Worm (Caenorhabditis elegans): ENCODE results near the gene srh-75.

srh-75 gene

DNA sequence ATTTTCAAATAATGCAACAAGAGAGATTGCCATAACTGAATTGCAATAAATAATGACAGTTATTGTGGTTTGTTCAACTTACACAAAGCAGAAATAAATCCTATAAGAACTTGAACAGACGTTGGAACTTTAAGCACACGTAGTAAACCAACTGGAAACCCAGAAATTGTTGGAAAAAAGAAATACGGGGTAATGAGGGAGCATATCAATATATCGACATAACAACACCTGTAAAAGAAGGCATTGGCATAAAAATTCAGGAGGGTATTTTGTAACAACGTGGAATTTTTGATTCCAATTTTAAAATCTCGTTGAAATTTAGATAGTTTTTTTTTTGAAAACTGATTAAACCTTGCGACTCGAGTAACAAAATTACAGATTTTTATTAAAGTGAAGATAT lies 459 bp downstream of the srh-75 start:
- TF ChIP-seq dao-5 (tag; optimal IDR thresholded peaks at IDR 0.05) (no peak), W03F9.2 (tag; optimal IDR thresholded peaks at IDR 0.05) (no peak), him-1 (tag; optimal IDR thresholded peaks at IDR 0.05) (no peak)

DNA sequence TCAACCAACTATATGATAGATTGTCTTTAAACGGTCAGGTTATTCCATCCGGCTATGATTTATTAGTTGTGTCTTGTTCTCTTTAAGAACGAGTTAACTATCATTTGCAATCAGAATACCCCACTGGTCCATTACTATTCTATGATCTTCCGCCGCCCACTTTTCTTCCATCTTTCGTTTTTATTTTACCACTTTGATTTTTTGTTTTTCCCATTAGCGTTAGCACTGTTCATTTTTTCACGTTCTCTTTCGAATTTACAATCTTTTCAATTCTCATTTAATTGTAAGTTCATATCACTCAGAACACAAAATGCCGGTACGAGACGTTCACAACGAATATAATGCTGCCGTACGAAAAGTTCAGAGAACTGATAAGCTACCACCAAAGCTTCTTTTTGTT lies 3.1 kb downstream of the srh-75 start, which contains the start of gene T04C12.7:
TSS of gene T04C12.7 (plus strand) at position 301 of the 400 bp plus-strand sequence.
- TF ChIP-seq dao-5 (tag; optimal IDR thresholded peaks at IDR 0.05) (no peak), W03F9.2 (tag; optimal IDR thresholded peaks at IDR 0.05) (no peak), him-1 (tag; optimal IDR thresholded peaks at IDR 0.05) (no peak)

- TF ChIP-seq W03F9.2 (tag; optimal IDR thresholded peaks at IDR 0.05) (no peak), him-1 (tag; optimal IDR thresholded peaks at IDR 0.05) (no peak), dao-5 (tag; optimal IDR thresholded peaks at IDR 0.05) (no peak)
These were observed 5.0 kb downstream of the srh-75 start, which contains the start of gene T04C12.33 for ce11 chrV:11051921-11052320. TSS of gene T04C12.33 (plus strand) at chrV:11052221.

ce11 chrV:11048678-11049077 lies 8.3 kb downstream of the srh-75 start, which contains the start of gene srh-74:
TSS of gene srh-74 (minus strand) at chrV:11048778.
- no peak for TF ChIP-seq W03F9.2 (tag; optimal IDR thresholded peaks at IDR 0.05)
- no peak for TF ChIP-seq him-1 (tag; optimal IDR thresholded peaks at IDR 0.05)
- no peak for TF ChIP-seq dao-5 (tag; optimal IDR thresholded peaks at IDR 0.05)

- no peak for TF ChIP-seq W03F9.2 (tag; optimal IDR thresholded peaks at IDR 0.05)
- no peak for TF ChIP-seq dao-5 (tag; optimal IDR thresholded peaks at IDR 0.05)
- no peak for TF ChIP-seq him-1 (tag; optimal IDR thresholded peaks at IDR 0.05)
These were observed 10.2 kb downstream of the srh-75 start, which contains the start of gene dhs-18 for ce11 chrV:11046730-11047129. TSS of gene dhs-18 (minus strand) at chrV:11046833.

DNA sequence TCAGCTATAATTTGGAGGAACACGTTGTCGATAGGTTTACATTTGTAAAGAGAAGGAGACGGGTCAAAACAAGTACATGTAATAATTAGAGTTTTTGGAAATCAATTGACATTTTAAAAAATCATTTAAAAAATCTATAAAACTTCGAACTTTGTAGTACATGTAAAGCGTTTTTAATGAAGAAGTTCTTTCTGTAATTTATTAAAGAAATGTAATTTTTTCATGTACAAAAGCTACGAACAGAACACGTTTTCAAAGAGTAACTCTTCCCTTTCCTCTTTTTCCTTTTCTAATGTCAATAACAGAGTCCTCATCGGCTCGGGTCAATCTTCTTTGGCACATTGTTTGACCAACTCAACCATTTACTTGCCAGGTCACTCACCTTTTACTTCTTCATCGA lies 13.2 kb downstream of the srh-75 start, which contains the start of gene C45B11.6:
TSS of gene C45B11.6 (plus strand) at position 301 of the 400 bp plus-strand sequence.
- no peak for TF ChIP-seq dao-5 (tag; optimal IDR thresholded peaks at IDR 0.05)
- TF ChIP-seq him-1 (tag; optimal IDR thresholded peaks at IDR 0.05): no peak
- TF ChIP-seq W03F9.2 (tag; optimal IDR thresholded peaks at IDR 0.05): no peak

DNA sequence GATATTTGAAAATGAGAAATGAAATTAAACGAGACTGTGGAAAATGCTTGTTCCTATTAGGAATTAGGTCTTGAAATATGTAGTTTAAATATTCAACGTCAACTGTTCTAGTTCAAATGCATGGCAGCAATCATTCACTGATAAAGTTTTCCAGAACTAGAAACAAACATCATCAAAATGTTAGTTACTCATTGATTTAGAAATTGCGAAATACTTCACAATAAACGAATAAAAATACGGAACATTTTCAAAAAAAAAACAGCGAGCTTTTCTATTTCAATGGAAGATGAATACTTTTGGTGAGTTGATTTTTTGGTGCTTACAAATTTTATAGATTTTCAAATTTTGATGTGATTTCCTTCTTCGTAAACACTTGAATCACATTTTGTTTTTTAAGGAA lies 14.4 kb downstream of the srh-75 start, which contains the start of gene C45B11.2:
TSS of gene C45B11.2 (plus strand) at position 173 of the 400 bp plus-strand sequence.
- TF ChIP-seq W03F9.2 (tag; optimal IDR thresholded peaks at IDR 0.05) (no peak), dao-5 (tag; optimal IDR thresholded peaks at IDR 0.05) (no peak), him-1 (tag; optimal IDR thresholded peaks at IDR 0.05) (no peak)

DNA sequence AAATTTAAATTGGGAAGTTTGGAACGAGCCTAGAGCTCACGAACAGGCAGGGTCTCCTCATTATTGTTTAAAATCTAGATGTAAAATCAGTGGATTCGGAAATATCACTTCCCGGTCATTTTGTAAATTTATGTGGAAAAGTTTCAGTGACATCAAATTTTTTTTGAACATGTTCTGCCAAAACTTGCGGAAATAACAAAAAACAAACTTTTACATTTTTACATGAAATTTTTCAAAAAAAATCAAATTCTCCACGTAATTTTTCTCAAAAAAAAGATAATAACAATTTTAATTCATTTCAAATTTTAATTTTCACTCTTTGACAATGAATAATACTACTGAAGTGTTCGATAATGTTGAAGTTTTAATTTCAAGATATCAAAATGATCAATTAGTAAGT lies 15.4 kb downstream of the srh-75 start, which contains the start of gene C45B11.5:
TSS of gene C45B11.5 (plus strand) at position 301 of the 400 bp plus-strand sequence.
- no peak for TF ChIP-seq dao-5 (tag; optimal IDR thresholded peaks at IDR 0.05)
- TF ChIP-seq W03F9.2 (tag; optimal IDR thresholded peaks at IDR 0.05): no peak
- no peak for TF ChIP-seq him-1 (tag; optimal IDR thresholded peaks at IDR 0.05)

DNA sequence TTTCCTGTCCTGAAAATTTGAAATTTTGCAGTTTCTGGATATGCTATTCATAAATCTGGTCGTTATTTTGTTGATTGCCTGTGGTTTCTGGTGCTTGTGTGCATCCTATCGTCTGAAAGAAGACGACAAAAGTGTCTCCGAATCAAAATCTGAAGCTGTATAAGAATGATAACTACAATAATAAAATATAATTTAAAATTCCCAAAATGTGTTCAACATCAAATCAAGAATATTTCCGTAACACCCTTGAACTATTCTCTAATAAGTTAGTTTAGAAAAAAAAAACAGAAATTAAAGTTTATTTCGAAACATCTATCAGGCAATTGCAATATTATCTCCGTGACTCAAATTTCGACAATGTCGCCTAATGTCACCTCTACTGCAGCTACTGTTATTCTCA lies 16.5 kb downstream of the srh-75 start, which contains the start of gene C45B11.8:
TSS of gene C45B11.8 (plus strand) at position 301 of the 400 bp plus-strand sequence.
- TF ChIP-seq him-1 (tag; optimal IDR thresholded peaks at IDR 0.05) (no peak), dao-5 (tag; optimal IDR thresholded peaks at IDR 0.05) (no peak), W03F9.2 (tag; optimal IDR thresholded peaks at IDR 0.05) (no peak)

- no peak for TF ChIP-seq W03F9.2 (tag; optimal IDR thresholded peaks at IDR 0.05)
- no peak for TF ChIP-seq dao-5 (tag; optimal IDR thresholded peaks at IDR 0.05)
- no peak for TF ChIP-seq him-1 (tag; optimal IDR thresholded peaks at IDR 0.05)
These were observed 16.9 kb downstream of the srh-75 start, which contains the start of gene C45B11.9 for ce11 chrV:11040020-11040419. TSS of gene C45B11.9 (plus strand) at chrV:11040320.

- peak; percentile 52 for TF ChIP-seq W03F9.2 (tag; optimal IDR thresholded peaks at IDR 0.05)
- TF ChIP-seq dao-5 (tag; optimal IDR thresholded peaks at IDR 0.05): no peak
- peak; percentile 55 for TF ChIP-seq him-1 (tag; optimal IDR thresholded peaks at IDR 0.05)
These were observed 17.5 kb downstream of the srh-75 start, which contains the start of gene pak-2 for ce11 chrV:11039379-11039954. TSS of gene pak-2 (minus strand) at chrV:11039429.

DNA sequence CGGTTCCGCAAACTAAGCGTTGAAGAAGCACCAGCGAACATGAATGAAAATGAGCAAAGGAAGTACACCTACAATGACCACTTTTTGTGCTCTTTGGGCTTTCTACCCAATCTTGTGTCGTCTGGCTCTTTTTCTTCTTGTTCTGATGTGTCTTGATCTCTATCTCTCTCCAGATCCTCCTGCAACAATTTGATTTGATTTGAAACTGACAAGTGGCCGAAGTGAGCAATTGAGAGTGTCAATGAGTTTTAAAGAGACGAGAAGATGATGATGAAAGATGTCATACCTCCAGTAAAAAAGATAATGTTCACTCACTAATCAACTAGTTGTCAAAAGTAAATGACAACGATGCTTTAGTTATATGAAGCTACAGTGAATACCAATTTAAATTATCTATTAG lies 22.2 kb downstream of the srh-75 start, which contains the start of gene pptr-2:
TSS of gene pptr-2 (minus strand) at position 184 of the 400 bp plus-strand sequence.
- no peak for TF ChIP-seq him-1 (tag; optimal IDR thresholded peaks at IDR 0.05)
- no peak for TF ChIP-seq W03F9.2 (tag; optimal IDR thresholded peaks at IDR 0.05)
- no peak for TF ChIP-seq dao-5 (tag; optimal IDR thresholded peaks at IDR 0.05)

- TF ChIP-seq W03F9.2 (tag; optimal IDR thresholded peaks at IDR 0.05) (no peak), dao-5 (tag; optimal IDR thresholded peaks at IDR 0.05) (no peak), him-1 (tag; optimal IDR thresholded peaks at IDR 0.05) (no peak)
These were observed 23.7 kb downstream of the srh-75 start for ce11 chrV:11033241-11033640.

DNA sequence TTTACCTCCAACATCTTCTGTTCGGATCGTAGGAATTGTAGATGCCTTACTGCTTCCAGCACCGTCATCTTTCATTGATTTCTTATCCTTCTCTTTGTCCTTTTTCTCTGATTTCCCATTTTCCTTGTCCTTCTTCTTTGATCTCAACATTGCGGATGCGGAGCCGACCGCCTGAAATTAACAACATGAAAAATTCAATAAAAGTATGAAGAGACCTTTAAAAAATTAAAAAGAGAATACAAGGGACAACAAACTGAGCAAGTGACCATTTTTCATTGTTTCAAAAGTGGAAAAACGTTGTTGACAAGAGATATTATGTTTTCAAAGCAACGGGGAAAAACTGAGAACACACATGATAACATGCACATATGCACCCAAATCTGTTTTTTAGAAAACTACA lies 26.3 kb downstream of the srh-75 start:
- TF ChIP-seq him-1 (tag; optimal IDR thresholded peaks at IDR 0.05) (no peak), dao-5 (tag; optimal IDR thresholded peaks at IDR 0.05) (no peak), W03F9.2 (tag; optimal IDR thresholded peaks at IDR 0.05) (no peak)
